Fruit fly (Drosophila melanogaster) whole organism, prepupa: Measurements from ENCODE around the gene rdgA.
A peak's percentile ranks its signal among the peaks of the same experiment; 100 is the strongest.

Experiments
- Blimp-1 ChIP-seq: fragments of 200-800 bp; sonication (Bioruptor generic); optimal IDR thresholded peaks from 3 replicates; lab custom pipeline; 2017; ENCODE audit warnings: missing biosample characterization, missing genetic modification characterization, mild to moderate bottlenecking, moderate library complexity, missing genetic modification reagents
- CG10631 ChIP-seq: fragments of 200-800 bp; sonication (Bioruptor generic); optimal IDR thresholded peaks from 2 replicates; lab custom pipeline; 2016; ENCODE audit warnings: missing biosample characterization, missing genetic modification characterization
- CG10669 ChIP-seq: fragments of 200-800 bp; sonication (Bioruptor generic); optimal IDR thresholded peaks from 3 replicates; lab custom pipeline; 2018; ENCODE audit warnings: missing biosample characterization, mild to moderate bottlenecking, missing genetic modification characterization, moderate library complexity
- CG11294 ChIP-seq: fragments of 200-800 bp; sonication (Bioruptor generic); IDR thresholded peaks from 2 replicates; pipeline ENCODE4 v1.3.6; 2022; ENCODE audit warnings: missing biosample characterization, missing genetic modification characterization
- CG11762 ChIP-seq: fragments of 200-800 bp; sonication (Bioruptor generic); optimal IDR thresholded peaks from 3 replicates; lab custom pipeline; 2016; ENCODE audit warnings: missing biosample characterization, missing genetic modification characterization; ENCODE audit not compliant: insufficient read depth
- CG15336 ChIP-seq: fragments of 200-800 bp; sonication (Bioruptor generic); IDR thresholded peaks from 2 replicates; pipeline ENCODE4 v1.3.6; 2022; ENCODE audit warnings: missing biosample characterization, missing genetic modification characterization
- CG16779 ChIP-seq: fragments of 200-800 bp; sonication (Bioruptor generic); optimal IDR thresholded peaks from 3 replicates; lab custom pipeline; 2017; ENCODE audit warnings: missing biosample characterization, mild to moderate bottlenecking, missing genetic modification characterization
- CG3032 ChIP-seq: fragments of 200-800 bp; optimal IDR thresholded peaks from 2 replicates; lab custom pipeline; 2019; ENCODE audit warnings: missing biosample characterization, mild to moderate bottlenecking, missing genetic modification characterization, moderate library complexity
- CG31627 ChIP-seq: fragments of 200-800 bp; sonication (Bioruptor generic); optimal IDR thresholded peaks from 3 replicates; lab custom pipeline; 2016; ENCODE audit warnings: missing biosample characterization, missing genetic modification characterization
- CG32006 ChIP-seq: fragments of 200-800 bp; sonication (Bioruptor generic); optimal IDR thresholded peaks from 3 replicates; lab custom pipeline; 2017; ENCODE audit warnings: missing biosample characterization, mild to moderate bottlenecking, missing genetic modification characterization
- CG34406 ChIP-seq: fragments of 200-800 bp; sonication (Bioruptor generic); optimal IDR thresholded peaks from 3 replicates; lab custom pipeline; 2016; ENCODE audit warnings: missing biosample characterization, missing genetic modification characterization
- CG3919 ChIP-seq: fragments of 200-800 bp; sonication (Bioruptor generic); optimal IDR thresholded peaks from 3 replicates; lab custom pipeline; 2016; ENCODE audit warnings: missing biosample characterization, missing genetic modification characterization
- CG4318 ChIP-seq: fragments of 200-800 bp; sonication (Bioruptor generic); optimal IDR thresholded peaks from 3 replicates; lab custom pipeline; 2017; ENCODE audit warnings: missing biosample characterization, mild to moderate bottlenecking, missing genetic modification characterization
- CG6163 ChIP-seq: fragments of 200-800 bp; sonication (Bioruptor generic); IDR thresholded peaks from 3 replicates; pipeline ENCODE4 v1.3.6; 2022; ENCODE audit warnings: missing biosample characterization, missing genetic modification characterization
- CG6276 ChIP-seq: fragments of 200-800 bp; sonication (Bioruptor generic); optimal IDR thresholded peaks from 2 replicates; lab custom pipeline; 2017; ENCODE audit warnings: missing biosample characterization, mild to moderate bottlenecking, missing genetic modification characterization
- CG6792 ChIP-seq: fragments of 200-800 bp; sonication (Bioruptor generic); optimal IDR thresholded peaks from 3 replicates; lab custom pipeline; 2016; ENCODE audit warnings: missing biosample characterization, missing genetic modification characterization
- CG6808 ChIP-seq: fragments of 200-800 bp; sonication (Bioruptor generic); optimal IDR thresholded peaks from 3 replicates; lab custom pipeline; 2017; ENCODE audit warnings: missing biosample characterization, missing genetic modification characterization, mild to moderate bottlenecking, moderate library complexity, missing genetic modification reagents
- CG6854 ChIP-seq: fragments of 200-800 bp; sonication (Bioruptor generic); optimal IDR thresholded peaks from 2 replicates; lab custom pipeline; 2017; ENCODE audit warnings: missing biosample characterization, mild to moderate bottlenecking, missing genetic modification characterization
- CG8119 ChIP-seq: fragments of 200-800 bp; sonication (Bioruptor generic); IDR thresholded peaks from 3 replicates; pipeline ENCODE4 v1.3.6; 2022; ENCODE audit warnings: missing biosample characterization, missing genetic modification characterization
- CG8319 ChIP-seq: fragments of 200-800 bp; sonication (Bioruptor generic); optimal IDR thresholded peaks from 3 replicates; lab custom pipeline; 2016; ENCODE audit warnings: missing biosample characterization, missing genetic modification characterization
- CG8632 ChIP-seq: fragments of 200-800 bp; sonication (Bioruptor generic); optimal IDR thresholded peaks from 3 replicates; lab custom pipeline; 2016; ENCODE audit warnings: missing biosample characterization, missing genetic modification characterization
- CG9139 ChIP-seq: fragments of 200-800 bp; sonication (Bioruptor generic); optimal IDR thresholded peaks from 3 replicates; lab custom pipeline; 2017; ENCODE audit warnings: missing biosample characterization, mild to moderate bottlenecking, missing genetic modification characterization
- Eip75B ChIP-seq: fragments of 200-800 bp; sonication (Bioruptor generic); optimal IDR thresholded peaks from 3 replicates; lab custom pipeline; 2016; ENCODE audit warnings: missing biosample characterization, missing genetic modification characterization
- Eip78C ChIP-seq: fragments of 200-800 bp; sonication (Bioruptor generic); peaks from one replicate; lab custom pipeline; 2016; ENCODE audit warnings: missing biosample characterization, missing genetic modification characterization
- Eip93F ChIP-seq: fragments of 200-800 bp; sonication (Bioruptor generic); optimal IDR thresholded peaks from 2 replicates; lab custom pipeline; 2016; ENCODE audit warnings: missing biosample characterization, mild to moderate bottlenecking, missing genetic modification characterization
- Ets96B ChIP-seq: fragments of 200-800 bp; optimal IDR thresholded peaks from 2 replicates; lab custom pipeline; 2019; ENCODE audit warnings: missing biosample characterization, mild to moderate bottlenecking, missing genetic modification characterization, moderate library complexity
- Gug ChIP-seq: fragments of 200-800 bp; sonication (Bioruptor generic); IDR thresholded peaks from 2 replicates; pipeline ENCODE4 v1.3.6; 2022; ENCODE audit warnings: missing biosample characterization, missing genetic modification characterization
- Hr39 ChIP-seq: fragments of 200-800 bp; sonication (Bioruptor generic); optimal IDR thresholded peaks from 2 replicates; lab custom pipeline; 2016; ENCODE audit warnings: missing biosample characterization, missing genetic modification characterization
- Lpt ChIP-seq: fragments of 200-800 bp; sonication (Bioruptor generic); optimal IDR thresholded peaks from 3 replicates; lab custom pipeline; 2016; ENCODE audit warnings: missing biosample characterization, missing genetic modification characterization
- Met ChIP-seq: fragments of 200-800 bp; sonication (Bioruptor generic); optimal IDR thresholded peaks from 3 replicates; lab custom pipeline; 2016; ENCODE audit warnings: missing biosample characterization, missing genetic modification characterization
- OdsH ChIP-seq: fragments of 200-800 bp; sonication (Bioruptor generic); optimal IDR thresholded peaks from 3 replicates; lab custom pipeline; 2016; ENCODE audit warnings: missing biosample characterization, missing genetic modification characterization
- Smox ChIP-seq: fragments of 200-800 bp; sonication (Bioruptor generic); optimal IDR thresholded peaks from 3 replicates; lab custom pipeline; 2016; ENCODE audit warnings: missing biosample characterization, missing genetic modification characterization
- Sox102F ChIP-seq: fragments of 200-800 bp; sonication (Bioruptor generic); optimal IDR thresholded peaks from 2 replicates; lab custom pipeline; 2016; ENCODE audit warnings: missing biosample characterization, mild to moderate bottlenecking, missing genetic modification characterization
- Sox14 ChIP-seq: fragments of 200-800 bp; sonication (Bioruptor generic); optimal IDR thresholded peaks from 3 replicates; lab custom pipeline; 2016; ENCODE audit warnings: missing biosample characterization, missing genetic modification characterization
- acj6 ChIP-seq: fragments of 200-800 bp; sonication (Bioruptor generic); optimal IDR thresholded peaks from 3 replicates; lab custom pipeline; 2016; ENCODE audit warnings: missing biosample characterization, missing genetic modification characterization
- dsx ChIP-seq: fragments of 200-800 bp; optimal IDR thresholded peaks from 3 replicates; lab custom pipeline; 2019; ENCODE audit warnings: missing biosample characterization, mild to moderate bottlenecking, missing genetic modification characterization, moderate library complexity; ENCODE audit not compliant: poor library complexity, severe bottlenecking
- eg ChIP-seq: fragments of 200-800 bp; sonication (Bioruptor generic); IDR thresholded peaks from 3 replicates; pipeline ENCODE4 v1.3.6; 2022; ENCODE audit warnings: missing biosample characterization, missing genetic modification characterization
- esn ChIP-seq: fragments of 200-800 bp; sonication (Bioruptor generic); optimal IDR thresholded peaks from 2 replicates; lab custom pipeline; 2016; ENCODE audit warnings: missing biosample characterization, mild to moderate bottlenecking, missing genetic modification characterization, moderate library complexity
- fd59A ChIP-seq: fragments of 200-800 bp; sonication (Bioruptor generic); optimal IDR thresholded peaks from 2 replicates; lab custom pipeline; 2017; ENCODE audit warnings: missing biosample characterization, mild to moderate bottlenecking, missing genetic modification characterization, missing genetic modification reagents
- fd85E ChIP-seq: fragments of 200-800 bp; sonication (Bioruptor generic); optimal IDR thresholded peaks from 3 replicates; lab custom pipeline; 2016; ENCODE audit warnings: missing biosample characterization, missing genetic modification characterization
- fkh ChIP-seq: fragments of 200-800 bp; sonication (Bioruptor generic); optimal IDR thresholded peaks from 3 replicates; lab custom pipeline; 2017; ENCODE audit warnings: missing biosample characterization, mild to moderate bottlenecking, missing genetic modification characterization, moderate library complexity
- lz ChIP-seq: fragments of 200-800 bp; sonication (Bioruptor generic); optimal IDR thresholded peaks from 3 replicates; lab custom pipeline; 2016; ENCODE audit warnings: missing biosample characterization, missing genetic modification characterization
- net ChIP-seq: fragments of 200-800 bp; sonication (Bioruptor generic); optimal IDR thresholded peaks from 3 replicates; lab custom pipeline; 2016; ENCODE audit warnings: missing biosample characterization, missing genetic modification characterization
- pdm3 ChIP-seq: fragments of 200-800 bp; sonication (Bioruptor generic); optimal IDR thresholded peaks from 3 replicates; lab custom pipeline; 2016; ENCODE audit warnings: missing biosample characterization, missing genetic modification characterization
- salr ChIP-seq, 2 experiments: fragments of 200-800 bp; sonication (Bioruptor generic); optimal IDR thresholded peaks; 3 replicates each; lab custom pipeline; 2016 to 2018; ENCODE audit warnings: missing biosample characterization in 2 of 2, missing genetic modification characterization in 2 of 2, mild to moderate bottlenecking in 1 of 2
- ss ChIP-seq, 2 experiments: fragments of 200-800 bp; sonication (Bioruptor generic); optimal IDR thresholded peaks; 2 replicates in 1 of 2; 3 replicates in 1 of 2; lab custom pipeline; 2017 to 2018; ENCODE audit warnings: mild to moderate bottlenecking in 2 of 2, missing biosample characterization in 2 of 2, missing genetic modification characterization in 2 of 2, moderate library complexity in 1 of 2
- svp ChIP-seq: fragments of 200-800 bp; sonication (Bioruptor generic); peaks from one replicate; lab custom pipeline; 2016; ENCODE audit warnings: missing biosample characterization, missing genetic modification characterization
- topi ChIP-seq: fragments of 200-800 bp; sonication (Bioruptor generic); optimal IDR thresholded peaks from 3 replicates; lab custom pipeline; 2016; ENCODE audit warnings: missing biosample characterization, missing genetic modification characterization

Gene rdgA

dm6 chrX:9060078-9060477 is 153.2 kb downstream of the rdgA start (continued):
- TF ChIP-seq fd85E (GFP tag; lab: Kevin White, UChicago), result peak; percentile 39
- TF ChIP-seq Met (GFP tag; lab: Kevin White, UChicago), result peak; percentile 79
- TF ChIP-seq fkh (GFP tag; lab: Kevin White, UChicago), result no peak
- TF ChIP-seq Sox102F (GFP tag; lab: Kevin White, UChicago), result peak; percentile 82
- peak; percentile 78 for TF ChIP-seq Smox (GFP tag; lab: Kevin White, UChicago)
- TF ChIP-seq CG9139 (GFP tag; lab: Kevin White, UChicago), result no peak
- TF ChIP-seq Hr39 (GFP tag; lab: Kevin White, UChicago), result peak; percentile 78
- TF ChIP-seq Blimp-1 (GFP tag; lab: Kevin White, UChicago), result peak; percentile 60
- peak; percentile 94 for TF ChIP-seq Eip78C (GFP tag; lab: Kevin White, UChicago)
- peak; percentile 86 for TF ChIP-seq Ets96B (tag; lab: Kevin White, UChicago)
- TF ChIP-seq dsx (GFP tag; lab: Kevin White, UChicago), result peak; percentile 75
- TF ChIP-seq acj6 (GFP tag; lab: Kevin White, UChicago), result peak; percentile 83
- TF ChIP-seq CG10669 (GFP tag; lab: Kevin White, UChicago), result peak; percentile 84

dm6 chrX:9061299-9061698 is 154.4 kb downstream of the rdgA start:
- TF ChIP-seq CG34406 (GFP tag; lab: Kevin White, UChicago) (peak; percentile 13), Eip93F (no peak), CG10669 (GFP tag; lab: Kevin White, UChicago) (peak; percentile 37), fd85E (GFP tag; lab: Kevin White, UChicago) (no peak), Sox14 (GFP tag; lab: Kevin White, UChicago) (no peak), CG6808 (peak; percentile 46), CG3919 (GFP tag; lab: Kevin White, UChicago) (peak; percentile 56), CG31627 (GFP tag; lab: Kevin White, UChicago) (peak; percentile 14), svp (GFP tag; lab: Kevin White, UChicago) (peak; percentile 62), CG3032 (peak; percentile 1), net (peak; percentile 40), CG6276 (GFP tag; lab: Kevin White, UChicago) (peak; percentile 66), CG6792 (GFP tag; lab: Kevin White, UChicago) (peak; percentile 24), OdsH (GFP tag; lab: Kevin White, UChicago) (peak; percentile 45), pdm3 (peak; percentile 42), CG9139 (GFP tag; lab: Kevin White, UChicago) (no peak), CG8319 (peak; percentile 26), Lpt (GFP tag; lab: Kevin White, UChicago) (peak; percentile 11), CG4318 (GFP tag; lab: Kevin White, UChicago) (peak; percentile 52), CG8119 (GFP tag; lab: Robert Waterston, UW) (peak; percentile 62), Sox102F (GFP tag; lab: Kevin White, UChicago) (peak; percentile 23), CG16779 (tag; lab: Kevin White, UChicago) (peak; percentile 30), CG11294 (GFP tag; lab: Robert Waterston, UW) (no peak), Met (GFP tag; lab: Kevin White, UChicago) (peak; percentile 34), CG32006 (GFP tag; lab: Kevin White, UChicago) (peak; percentile 66), CG6163 (GFP tag; lab: Robert Waterston, UW) (0 out of 3 replicates have a peak, but pooled peaks have one; percentile 19), Gug (GFP tag; lab: Robert Waterston, UW) (peak; percentile 25; the same call in 1 of the 2 replicates), CG11762 (GFP tag; lab: Kevin White, UChicago) (peak; percentile 37), CG10631 (GFP tag; lab: Kevin White, UChicago) (peak; percentile 21), fd59A (GFP tag; lab: Kevin White, UChicago) (no peak), lz (GFP tag; lab: Kevin White, UChicago) (no peak), eg (GFP tag; lab: Robert Waterston, UW) (peak; percentile 52; the same call in 1 of the 3 replicates), topi (GFP tag; lab: Kevin White, UChicago) (peak; percentile 28), Blimp-1 (GFP tag; lab: Kevin White, UChicago) (no peak), Ets96B (tag; lab: Kevin White, UChicago) (peak; percentile 13), salr (GFP tag; optimal IDR thresholded peaks at IDR 0.05; lab: Kevin White, UChicago) (peak in 1 of 2 experiments; percentile 40), CG15336 (GFP tag; lab: Robert Waterston, UW) (peak; percentile 50; the same call in 1 of the 2 replicates), esn (peak; percentile 35), Eip75B (peak; percentile 39), CG6854 (GFP tag; lab: Kevin White, UChicago) (no peak), CG8632 (GFP tag; lab: Kevin White, UChicago) (peak; percentile 49), ss (GFP tag; optimal IDR thresholded peaks at IDR 0.05; lab: Kevin White, UChicago) (peak in 1 of 2 experiments; percentile 34)
